Worm (Caenorhabditis elegans) whole organism, L1 larva: ENCODE results near the gene clec-52.

Experiments
- C16A3.4 ChIP-seq: fragments of 150-350 bp; optimal IDR thresholded peaks from 2 replicates; lab custom pipeline; 2014; ENCODE audit warnings: missing biosample characterization, missing genetic modification characterization
- C34B4.2 ChIP-seq: sonication (generic microtip); optimal IDR thresholded peaks from 2 replicates; lab custom pipeline; 2017; ENCODE audit warnings: mild to moderate bottlenecking, missing genetic modification characterization, missing compliant biosample characterization
- aha-1 ChIP-seq: fragments of 150-350 bp; optimal IDR thresholded peaks from 2 replicates; lab custom pipeline; 2014; ENCODE audit warnings: missing biosample characterization, missing genetic modification characterization
- blmp-1 ChIP-seq: fragments of 150-350 bp; optimal IDR thresholded peaks from 2 replicates; lab custom pipeline; 2014; ENCODE audit warnings: missing biosample characterization, missing genetic modification characterization
- ceh-90 ChIP-seq: sonication (generic microtip); optimal IDR thresholded peaks from 2 replicates; lab custom pipeline; 2016; ENCODE audit warnings: missing genetic modification characterization, missing compliant biosample characterization
- ces-1 ChIP-seq: fragments of 150-350 bp; optimal IDR thresholded peaks from 2 replicates; lab custom pipeline; 2014; ENCODE audit warnings: missing biosample characterization, missing genetic modification reagents, missing genetic modification characterization
- efl-1 ChIP-seq, 4 experiments: fragments of 150-350 bp; optimal IDR thresholded peaks in 3 of 4; peaks in 1 of 4; 1 replicate in 1 of 4; 2 replicates in 3 of 4; lab custom pipeline; 2014; ENCODE audit warnings: missing biosample characterization in 2 of 4, missing genetic modification characterization in 2 of 4, missing genetic modification reagents in 2 of 4
- elt-2 ChIP-seq: sonication (generic microtip); optimal IDR thresholded peaks from 2 replicates; lab custom pipeline; 2016; ENCODE audit warnings: missing genetic modification characterization, mild to moderate bottlenecking, inconsistent platforms, missing compliant biosample characterization, missing genetic modification reagents
- elt-3 ChIP-seq, 6 experiments: fragments of 150-350 bp in 1 of 6; sonication (generic microtip); optimal IDR thresholded peaks; 2 replicates each; lab custom pipeline; 2017 to 2018; ENCODE audit warnings: missing biosample characterization in 6 of 6, missing genetic modification characterization in 6 of 6, inconsistent platforms in 1 of 6
- ets-5 ChIP-seq: fragments of 200-800 bp; sonication (Bioruptor generic); IDR thresholded peaks from 2 replicates; pipeline ENCODE4 v1.3.6; 2022; ENCODE audit warnings: missing genetic modification characterization, missing compliant biosample characterization
- fkh-10 ChIP-seq: sonication (generic microtip); optimal IDR thresholded peaks from 2 replicates; lab custom pipeline; 2017; ENCODE audit warnings: missing biosample characterization, missing genetic modification reagents, missing genetic modification characterization
- fkh-8 ChIP-seq: sonication (generic microtip); optimal IDR thresholded peaks from 2 replicates; lab custom pipeline; 2016; ENCODE audit warnings: mild to moderate bottlenecking, missing genetic modification characterization, missing compliant biosample characterization
- grh-1 ChIP-seq: fragments of 200-800 bp; sonication (Bioruptor generic); IDR thresholded peaks from 2 replicates; pipeline ENCODE4 v1.3.6; 2022; ENCODE audit warnings: missing genetic modification reagents, missing genetic modification characterization, missing compliant biosample characterization
- hlh-4 ChIP-seq: sonication (generic microtip); optimal IDR thresholded peaks from 2 replicates; lab custom pipeline; 2016; ENCODE audit warnings: mild to moderate bottlenecking, missing genetic modification characterization, missing compliant biosample characterization
- lin-13 ChIP-seq: fragments of 150-350 bp; optimal IDR thresholded peaks from 2 replicates; lab custom pipeline; 2014; ENCODE audit warnings: missing biosample characterization, missing genetic modification reagents, missing genetic modification characterization
- lin-14 ChIP-seq: fragments of 200-800 bp; sonication (Bioruptor generic); optimal IDR thresholded peaks from 2 replicates; lab custom pipeline; 2018; ENCODE audit warnings: mild to moderate bottlenecking, missing genetic modification characterization, moderate library complexity, missing compliant biosample characterization
- lin-39 ChIP-seq: fragments of 150-350 bp; optimal IDR thresholded peaks from 2 replicates; lab custom pipeline; 2014; ENCODE audit warnings: missing biosample characterization, missing genetic modification reagents, missing genetic modification characterization
- lsy-2 ChIP-seq, 2 experiments: fragments of 150-350 bp; optimal IDR thresholded peaks; 2 replicates each; lab custom pipeline; 2014; ENCODE audit warnings: missing biosample characterization in 2 of 2, missing genetic modification characterization in 2 of 2
- mab-9 ChIP-seq: fragments of 200-800 bp; sonication (Bioruptor generic); IDR thresholded peaks from 2 replicates; pipeline ENCODE4 v1.3.6; 2022; ENCODE audit warnings: missing genetic modification reagents, missing genetic modification characterization, missing compliant biosample characterization
- mdl-1 ChIP-seq, 2 experiments: fragments of 150-350 bp; optimal IDR thresholded peaks; 2 replicates each; lab custom pipeline; 2014 to 2017; ENCODE audit warnings: missing biosample characterization in 2 of 2, missing genetic modification characterization in 2 of 2, inconsistent platforms in 1 of 2
- mep-1 ChIP-seq: fragments of 150-350 bp; optimal IDR thresholded peaks from 2 replicates; lab custom pipeline; 2014; ENCODE audit warnings: missing biosample characterization, missing genetic modification characterization
- nhr-11 ChIP-seq: fragments of 150-350 bp; optimal IDR thresholded peaks from 2 replicates; lab custom pipeline; 2014; ENCODE audit warnings: missing biosample characterization, missing genetic modification characterization
- nhr-19 ChIP-seq: fragments of 200-800 bp; sonication (Bioruptor generic); conservative IDR thresholded peaks from 2 replicates; pipeline ENCODE4 v1.3.6; 2022; ENCODE audit warnings: missing genetic modification characterization, missing compliant biosample characterization
- nhr-237 ChIP-seq: fragments of 150-350 bp; optimal IDR thresholded peaks from 2 replicates; lab custom pipeline; 2014; ENCODE audit warnings: missing biosample characterization, missing genetic modification characterization
- nhr-28 ChIP-seq: fragments of 150-350 bp; optimal IDR thresholded peaks from 2 replicates; lab custom pipeline; 2014; ENCODE audit warnings: missing biosample characterization, missing genetic modification characterization
- nhr-71 ChIP-seq: sonication (generic microtip); optimal IDR thresholded peaks from 2 replicates; lab custom pipeline; 2016; ENCODE audit warnings: mild to moderate bottlenecking, missing genetic modification characterization, moderate library complexity, missing compliant biosample characterization
- nhr-77 ChIP-seq: fragments of 150-350 bp; optimal IDR thresholded peaks from 2 replicates; lab custom pipeline; 2014; ENCODE audit warnings: missing biosample characterization, missing genetic modification characterization
- nhr-85 ChIP-seq: sonication (generic microtip); peaks from one replicate; lab custom pipeline; 2016; ENCODE audit warnings: missing genetic modification characterization, inconsistent platforms, missing compliant biosample characterization
- pqm-1 ChIP-seq: sonication (generic microtip); optimal IDR thresholded peaks from 3 replicates; lab custom pipeline; 2017; ENCODE audit warnings: missing biosample characterization, missing genetic modification characterization
- tbx-2 ChIP-seq: sonication (generic microtip); optimal IDR thresholded peaks from 2 replicates; lab custom pipeline; 2016; ENCODE audit warnings: missing genetic modification characterization, missing compliant biosample characterization
- tlp-1 ChIP-seq: fragments of 150-350 bp; optimal IDR thresholded peaks from 2 replicates; lab custom pipeline; 2014; ENCODE audit warnings: missing biosample characterization, missing genetic modification characterization
- unc-30 ChIP-seq: sonication (generic microtip); optimal IDR thresholded peaks from 2 replicates; lab custom pipeline; 2017; ENCODE audit warnings: missing biosample characterization, missing genetic modification characterization
- unc-62 ChIP-seq: fragments of 150-350 bp; optimal IDR thresholded peaks from 2 replicates; lab custom pipeline; 2014; ENCODE audit warnings: missing biosample characterization, missing genetic modification reagents, missing genetic modification characterization
- unc-86 ChIP-seq: sonication (generic microtip); optimal IDR thresholded peaks from 2 replicates; lab custom pipeline; 2016; ENCODE audit warnings: missing genetic modification characterization, missing compliant biosample characterization
- unc-98 ChIP-seq: fragments of 200-800 bp; sonication (Bioruptor generic); IDR thresholded peaks from 2 replicates; pipeline ENCODE4 v1.3.6; 2022; ENCODE audit warnings: missing genetic modification characterization, missing compliant biosample characterization
- xbp-1 ChIP-seq: sonication (generic microtip); optimal IDR thresholded peaks from 2 replicates; lab custom pipeline; 2016; ENCODE audit warnings: missing genetic modification characterization, missing compliant biosample characterization
- zag-1 ChIP-seq: fragments of 150-350 bp; optimal IDR thresholded peaks from 2 replicates; lab custom pipeline; 2014; ENCODE audit warnings: missing biosample characterization, missing genetic modification characterization

clec-52 gene

ce11 chrIV:8182566-8182965, 14.0 kb upstream of the clec-52 start:
- TF ChIP-seq tbx-2 (tag; lab: Kevin White, UChicago) = no peak
- peak; percentile 5 for TF ChIP-seq lin-14 (GFP tag; lab: Kevin White, UChicago)
- TF ChIP-seq unc-98 (GFP tag; lab: Robert Waterston, UW) = no peak
- TF ChIP-seq fkh-10 (GFP tag; lab: Kevin White, UChicago) = peak; percentile 56
- no peak for TF ChIP-seq nhr-237 (tag; lab: Kevin White, UChicago)
- no peak for TF ChIP-seq grh-1
- no peak for TF ChIP-seq lin-39 (tag; lab: Kevin White, UChicago)
- TF ChIP-seq mdl-1 (tag; optimal IDR thresholded peaks at IDR 0.05; lab: Kevin White, UChicago) = no peak
- TF ChIP-seq fkh-8 (tag; lab: Kevin White, UChicago) = no peak
- TF ChIP-seq, all 84 proteins: peak for 2

- TF ChIP-seq pqm-1 = no peak
- TF ChIP-seq fkh-10 (GFP tag; lab: Kevin White, UChicago) = peak; percentile 65
Observed at ce11 chrIV:8181404-8181803, 12.8 kb upstream of the clec-52 start.

ce11 chrIV:8175686-8176532, 7.3 kb upstream of the clec-52 start, which contains the start of gene pct-1:
Gene pct-1, plus strand, starts transcription at chrIV:8176482.
- no peak for TF ChIP-seq ceh-90 (tag; lab: Kevin White, UChicago)
- TF ChIP-seq fkh-8 (tag; lab: Kevin White, UChicago) = no peak
- no peak for TF ChIP-seq elt-2 (tag; lab: Kevin White, UChicago)
- TF ChIP-seq nhr-85 (tag; lab: Kevin White, UChicago) = peak; percentile 63
- TF ChIP-seq nhr-71 (tag; lab: Kevin White, UChicago) = no peak
- TF ChIP-seq aha-1 (tag; lab: Kevin White, UChicago) = no peak
- no peak for TF ChIP-seq lsy-2 (tag; optimal IDR thresholded peaks at IDR 0.05; lab: Kevin White, UChicago)
- TF ChIP-seq hlh-4 (tag; lab: Kevin White, UChicago) = no peak
- no peak for TF ChIP-seq lin-13 (GFP tag; lab: Kevin White, UChicago)
- peak; percentile 33 for TF ChIP-seq lin-14 (GFP tag; lab: Kevin White, UChicago)
- TF ChIP-seq ces-1 (GFP tag; lab: Kevin White, UChicago) = no peak

ce11 chrIV:8174792-8175191, 6.2 kb upstream of the clec-52 start:
- no peak for TF ChIP-seq ets-5 (GFP tag; lab: Robert Waterston, UW)
- TF ChIP-seq C34B4.2 (tag; lab: Kevin White, UChicago) = no peak
- peak in 1 of 6 experiments; percentile 12 for TF ChIP-seq elt-3 (tag; optimal IDR thresholded peaks at IDR 0.05; lab: Kevin White, UChicago)
- no peak for TF ChIP-seq nhr-28
- no peak for TF ChIP-seq zag-1 (tag; lab: Kevin White, UChicago)
- TF ChIP-seq lin-14 (GFP tag; lab: Kevin White, UChicago) = peak; percentile 45
- TF ChIP-seq nhr-11 = no peak
- TF ChIP-seq xbp-1 (tag; lab: Kevin White, UChicago) = no peak
- no peak for TF ChIP-seq tlp-1 (tag; lab: Kevin White, UChicago)
- peak; percentile 13 for TF ChIP-seq elt-2 (tag; lab: Kevin White, UChicago)
- peak; percentile 83 for TF ChIP-seq blmp-1 (tag; lab: Kevin White, UChicago)
- TF ChIP-seq, all 84 proteins: peak for 4

- TF ChIP-seq blmp-1 (tag; lab: Kevin White, UChicago) = peak; percentile 85
- no peak for TF ChIP-seq nhr-77 (tag; lab: Kevin White, UChicago)
- TF ChIP-seq unc-30 (tag; lab: Kevin White, UChicago) = no peak
- TF ChIP-seq nhr-19 (GFP tag; lab: Robert Waterston, UW) = no peak
- no peak for TF ChIP-seq mep-1 (tag; lab: Kevin White, UChicago)
- no peak for TF ChIP-seq unc-62 (GFP tag; lab: Kevin White, UChicago)
- TF ChIP-seq mab-9 (GFP tag; lab: Robert Waterston, UW) = no peak
- TF ChIP-seq C16A3.4 (tag; lab: Kevin White, UChicago) = no peak
- TF ChIP-seq nhr-237 (tag; lab: Kevin White, UChicago) = no peak
- TF ChIP-seq efl-1 (optimal IDR thresholded peaks at IDR 0.05; lab: Kevin White, UChicago) = no peak
- peak in 1 of 2 experiments; percentile 18 for TF ChIP-seq efl-1 (GFP tag; optimal IDR thresholded peaks at IDR 0.05 in 1 of 2; lab: Kevin White, UChicago)
- no peak for TF ChIP-seq unc-86
- no peak for TF ChIP-seq unc-98 (GFP tag; lab: Robert Waterston, UW)
- TF ChIP-seq, all 84 proteins: peak for 2
Observed at ce11 chrIV:8173610-8174009, 5.0 kb upstream of the clec-52 start.
